Worm (Caenorhabditis elegans) whole organism, L4 larva: Measurements from ENCODE around the gene fbxa-39.

Source experiments
- D1046.2 ChIP-seq: fragments of 200-800 bp; sonication (Bioruptor generic); IDR thresholded peaks from 2 replicates; pipeline ENCODE4 v1.3.6; 2022; ENCODE audit warnings: missing genetic modification characterization, missing compliant biosample characterization
- F37D6.2 ChIP-seq: sonication (generic microtip); optimal IDR thresholded peaks from 2 replicates; lab custom pipeline; 2016; ENCODE audit warnings: mild to moderate bottlenecking, missing genetic modification characterization, missing compliant biosample characterization
- F44E2.7 ChIP-seq: fragments of 200-800 bp; sonication (Bioruptor generic); IDR thresholded peaks from 2 replicates; pipeline ENCODE4 v2.1.2; 2022; ENCODE audit warnings: missing genetic modification characterization, missing compliant biosample characterization
- F49E8.2 ChIP-seq: sonication (generic microtip); optimal IDR thresholded peaks from 2 replicates; lab custom pipeline; 2016; ENCODE audit warnings: missing compliant biosample characterization, mild to moderate bottlenecking, missing genetic modification characterization, borderline replicate concordance
- T20F7.1 ChIP-seq: fragments of 200-800 bp; sonication (Bioruptor generic); optimal IDR thresholded peaks from 2 replicates; lab custom pipeline; 2018; ENCODE audit warnings: mild to moderate bottlenecking, missing genetic modification characterization, missing compliant biosample characterization
- Y5F2A.4 ChIP-seq: fragments of 200-800 bp; sonication (Bioruptor generic); optimal IDR thresholded peaks from 2 replicates; lab custom pipeline; 2018; ENCODE audit warnings: mild to moderate bottlenecking, missing genetic modification characterization, missing compliant biosample characterization
- aha-1 ChIP-seq: fragments of 150-350 bp; peaks from one replicate; lab custom pipeline; 2014; ENCODE audit warnings: missing biosample characterization, missing genetic modification characterization
- ama-1 ChIP-seq: fragments of 150-350 bp; optimal IDR thresholded peaks from 2 replicates; lab custom pipeline; 2014; ENCODE audit warnings: inconsistent platforms, mixed read lengths
- attf-4 ChIP-seq: sonication (generic microtip); optimal IDR thresholded peaks from 3 replicates; lab custom pipeline; 2017; ENCODE audit warnings: missing biosample characterization, missing genetic modification characterization
- ceh-62 ChIP-seq: sonication (generic microtip); optimal IDR thresholded peaks from 2 replicates; lab custom pipeline; 2017; ENCODE audit warnings: missing biosample characterization, missing genetic modification characterization
- ces-1 ChIP-seq: fragments of 150-350 bp; sonication (generic microtip); optimal IDR thresholded peaks from 4 replicates; lab custom pipeline; 2014; ENCODE audit warnings: missing biosample characterization, missing genetic modification reagents, missing genetic modification characterization
- ctbp-1 ChIP-seq: fragments of 200-800 bp; sonication (Bioruptor generic); IDR thresholded peaks from 2 replicates; pipeline ENCODE4 v1.3.6; 2022; ENCODE audit warnings: missing genetic modification reagents, missing genetic modification characterization, missing compliant biosample characterization
- daf-12 ChIP-seq: fragments of 150-350 bp; optimal IDR thresholded peaks from 2 replicates; lab custom pipeline; 2014; ENCODE audit warnings: missing biosample characterization, missing genetic modification reagents, missing genetic modification characterization
- daf-8 ChIP-seq: fragments of 200-800 bp; sonication (Bioruptor generic); IDR thresholded peaks from 2 replicates; pipeline ENCODE4 v1.3.6; 2022; ENCODE audit warnings: missing genetic modification characterization, missing compliant biosample characterization
- dmd-6 ChIP-seq: fragments of 200-800 bp; sonication (Bioruptor generic); IDR thresholded peaks from 2 replicates; pipeline ENCODE4 v1.3.6; 2022; ENCODE audit warnings: missing genetic modification reagents, missing genetic modification characterization, missing compliant biosample characterization
- dmd-8 ChIP-seq: fragments of 200-800 bp; sonication (Bioruptor generic); IDR thresholded peaks from 2 replicates; pipeline ENCODE4 v1.3.6; 2022; ENCODE audit warnings: missing genetic modification characterization, missing compliant biosample characterization
- dmd-9 ChIP-seq: fragments of 200-800 bp; sonication (Bioruptor generic); IDR thresholded peaks from 2 replicates; pipeline ENCODE4 v1.3.6; 2022; ENCODE audit warnings: missing genetic modification reagents, missing genetic modification characterization, missing compliant biosample characterization
- dpl-1 ChIP-seq: fragments of 150-350 bp; optimal IDR thresholded peaks from 2 replicates; lab custom pipeline; 2014; ENCODE audit warnings: missing biosample characterization, missing genetic modification reagents, missing genetic modification characterization
- duxl-1 ChIP-seq: sonication (generic microtip); optimal IDR thresholded peaks from 2 replicates; lab custom pipeline; 2016; ENCODE audit warnings: mild to moderate bottlenecking, missing genetic modification characterization, moderate library complexity, missing compliant biosample characterization; ENCODE audit not compliant: poor library complexity
- dve-1 ChIP-seq: sonication (generic microtip); optimal IDR thresholded peaks from 2 replicates; lab custom pipeline; 2017; ENCODE audit warnings: antibody characterized with exemption, mild to moderate bottlenecking, missing genetic modification characterization, missing compliant biosample characterization; ENCODE audit not compliant: insufficient read depth
- egl-27 ChIP-seq: sonication (generic microtip); optimal IDR thresholded peaks from 3 replicates; lab custom pipeline; 2017; ENCODE audit warnings: missing biosample characterization, missing genetic modification reagents, missing genetic modification characterization
- hlh-11 ChIP-seq: fragments of 200-800 bp; sonication (Bioruptor generic); optimal IDR thresholded peaks from 2 replicates; lab custom pipeline; 2018; ENCODE audit warnings: mild to moderate bottlenecking, missing genetic modification characterization, missing compliant biosample characterization
- hmg-1.1 ChIP-seq: fragments of 200-800 bp; sonication (Bioruptor generic); IDR thresholded peaks from 2 replicates; pipeline ENCODE4 v1.3.6; 2022; ENCODE audit warnings: missing genetic modification reagents, missing genetic modification characterization, missing compliant biosample characterization
- jun-1 ChIP-seq: fragments of 150-350 bp; optimal IDR thresholded peaks from 2 replicates; lab custom pipeline; 2014; ENCODE audit warnings: missing biosample characterization, missing genetic modification reagents, missing genetic modification characterization
- lin-13 ChIP-seq: fragments of 150-350 bp; optimal IDR thresholded peaks from 2 replicates; lab custom pipeline; 2014; ENCODE audit warnings: missing biosample characterization, missing genetic modification reagents, missing genetic modification characterization
- lin-15B ChIP-seq: fragments of 150-350 bp; sonication (generic microtip); optimal IDR thresholded peaks from 3 replicates; lab custom pipeline; 2014; ENCODE audit warnings: missing biosample characterization, missing genetic modification characterization
- lin-38 ChIP-seq: fragments of 200-800 bp; sonication (Bioruptor generic); IDR thresholded peaks from 2 replicates; pipeline ENCODE4 v1.3.6; 2022; ENCODE audit warnings: missing genetic modification reagents, missing genetic modification characterization, missing compliant biosample characterization
- lir-3 ChIP-seq: sonication (generic microtip); optimal IDR thresholded peaks from 2 replicates; lab custom pipeline; 2016; ENCODE audit warnings: mild to moderate bottlenecking, missing genetic modification characterization, missing compliant biosample characterization
- lsy-2 ChIP-seq, 2 experiments: fragments of 150-350 bp in 1 of 2; sonication (generic microtip) in 1 of 2; optimal IDR thresholded peaks; 2 replicates each; lab custom pipeline; 2014 to 2017; ENCODE audit warnings: missing biosample characterization in 2 of 2, missing genetic modification characterization in 2 of 2
- madf-5 ChIP-seq, 2 experiments: fragments of 200-800 bp; sonication (Bioruptor generic); IDR thresholded peaks; 2 replicates each; pipeline ENCODE4 v1.3.6; 2022; ENCODE audit warnings: missing compliant biosample characterization in 2 of 2, missing genetic modification characterization in 2 of 2
- mep-1 ChIP-seq: fragments of 150-350 bp; sonication (generic microtip); optimal IDR thresholded peaks from 3 replicates; lab custom pipeline; 2014; ENCODE audit warnings: missing biosample characterization, missing genetic modification characterization
- mes-2 ChIP-seq: sonication (generic microtip); optimal IDR thresholded peaks from 2 replicates; lab custom pipeline; 2016; ENCODE audit warnings: missing genotype, mild to moderate bottlenecking, missing genetic modification characterization, missing compliant biosample characterization; ENCODE audit not compliant: poor library complexity, severe bottlenecking
- nhr-102 ChIP-seq: sonication (generic microtip); optimal IDR thresholded peaks from 2 replicates; lab custom pipeline; 2016; ENCODE audit warnings: mild to moderate bottlenecking, missing genetic modification characterization, moderate library complexity, missing compliant biosample characterization
- nhr-48 ChIP-seq: sonication (generic microtip); optimal IDR thresholded peaks from 2 replicates; lab custom pipeline; 2016; ENCODE audit warnings: mild to moderate bottlenecking, missing genetic modification characterization, missing compliant biosample characterization
- nhr-77 ChIP-seq: fragments of 150-350 bp; optimal IDR thresholded peaks from 2 replicates; lab custom pipeline; 2014; ENCODE audit warnings: missing biosample characterization, missing genetic modification characterization
- saeg-2 ChIP-seq: fragments of 200-800 bp; sonication (Bioruptor generic); IDR thresholded peaks from 2 replicates; pipeline ENCODE4 v1.3.6; 2022; ENCODE audit warnings: missing genetic modification reagents, missing genetic modification characterization, missing compliant biosample characterization
- set-16 ChIP-seq: fragments of 200-800 bp; sonication (Bioruptor generic); IDR thresholded peaks from 2 replicates; pipeline ENCODE4 v1.3.6; 2022; ENCODE audit warnings: missing genetic modification reagents, missing genetic modification characterization, missing compliant biosample characterization
- skn-1 ChIP-seq: fragments of 150-350 bp; optimal IDR thresholded peaks from 2 replicates; lab custom pipeline; 2014; ENCODE audit warnings: missing biosample characterization, missing genetic modification characterization
- snpc-4 ChIP-seq: fragments of 150-350 bp; optimal IDR thresholded peaks from 2 replicates; lab custom pipeline; 2014; ENCODE audit warnings: missing biosample characterization, missing genetic modification characterization
- spr-3 ChIP-seq: fragments of 200-800 bp; sonication (Bioruptor generic); optimal IDR thresholded peaks from 2 replicates; lab custom pipeline; 2018; ENCODE audit warnings: mild to moderate bottlenecking, missing genetic modification characterization, missing compliant biosample characterization
- zfp-3 ChIP-seq: fragments of 200-800 bp; sonication (Bioruptor generic); conservative IDR thresholded peaks from 2 replicates; pipeline ENCODE4 v1.3.6; 2022; ENCODE audit warnings: missing genetic modification reagents, missing genetic modification characterization, missing compliant biosample characterization

The fbxa-39 gene

ce11 chrIII:2304867-2305266, 32.0 kb downstream of the fbxa-39 start, which contains the start of gene Y54F10BM.9 (continued):
- TF ChIP-seq F37D6.2 (no peak), snpc-4 (tag; lab: Kevin White, UChicago) (no peak), ceh-62 (no peak), lsy-2 (tag; optimal IDR thresholded peaks at IDR 0.05; lab: Kevin White, UChicago) (peak in 1 of 2 experiments; percentile 25), dpl-1 (GFP tag; lab: Kevin White, UChicago) (peak; percentile 29), dve-1 (no peak), ces-1 (GFP tag; lab: Kevin White, UChicago) (no peak), T20F7.1 (GFP tag; lab: Kevin White, UChicago) (no peak), nhr-77 (no peak), dmd-6 (GFP tag; lab: Robert Waterston, UW) (0 out of 2 replicates have a peak, but pooled peaks have one; percentile 11), skn-1 (tag; lab: Kevin White, UChicago) (no peak), jun-1 (tag; lab: Kevin White, UChicago) (no peak), nhr-102 (no peak), egl-27 (tag; lab: Kevin White, UChicago) (no peak), lir-3 (tag; lab: Kevin White, UChicago) (no peak), F49E8.2 (no peak), spr-3 (GFP tag; lab: Kevin White, UChicago) (no peak), F44E2.7 (GFP tag; lab: Robert Waterston, UW) (no peak), lin-13 (GFP tag; lab: Kevin White, UChicago) (no peak), Y5F2A.4 (GFP tag; lab: Kevin White, UChicago) (no peak), dmd-9 (GFP tag; lab: Robert Waterston, UW) (no peak), hmg-1.1 (GFP tag; lab: Robert Waterston, UW) (peak; percentile 14; the same call in 1 of the 2 replicates), daf-12 (tag; lab: Kevin White, UChicago) (no peak), set-16 (GFP tag; lab: Robert Waterston, UW) (0 out of 2 replicates have a peak, but pooled peaks have one; percentile 25), daf-8 (no peak), lin-38 (GFP tag; lab: Robert Waterston, UW) (peak; percentile 21; the same call in 1 of the 2 replicates), attf-4 (tag; lab: Kevin White, UChicago) (no peak), mes-2 (tag; lab: Kevin White, UChicago) (peak; percentile 34), aha-1 (tag; lab: Kevin White, UChicago) (no peak), saeg-2 (GFP tag; lab: Robert Waterston, UW) (no peak), duxl-1 (peak; percentile 55), mep-1 (tag; lab: Kevin White, UChicago) (peak; percentile 35), D1046.2 (GFP tag; lab: Robert Waterston, UW) (no peak), zfp-3 (no peak), madf-5 (GFP tag; IDR thresholded peaks at IDR 0.05; lab: Robert Waterston, UW) (no peak), ctbp-1 (GFP tag; lab: Robert Waterston, UW) (no peak), hlh-11 (peak; percentile 54)

ce11 chrIII:2308026-2308425, 35.2 kb downstream of the fbxa-39 start, which contains the start of the genes fbxa-1 and Y54F10BM.20:
fbxa-1 (minus strand) TSS chrIII:2308126.
Y54F10BM.20 (plus strand) TSS chrIII:2308256.
- no peak for TF ChIP-seq duxl-1
- no peak for TF ChIP-seq lin-15B
- no peak for TF ChIP-seq nhr-48 (tag; lab: Kevin White, UChicago)
- TF ChIP-seq Y5F2A.4 (GFP tag; lab: Kevin White, UChicago): no peak
- no peak for TF ChIP-seq ama-1 (lab: Kevin White, UChicago)
- TF ChIP-seq dmd-8 (GFP tag; lab: Robert Waterston, UW): no peak
